Worm (Caenorhabditis elegans): ENCODE results near the gene ifa-1.

DNA sequence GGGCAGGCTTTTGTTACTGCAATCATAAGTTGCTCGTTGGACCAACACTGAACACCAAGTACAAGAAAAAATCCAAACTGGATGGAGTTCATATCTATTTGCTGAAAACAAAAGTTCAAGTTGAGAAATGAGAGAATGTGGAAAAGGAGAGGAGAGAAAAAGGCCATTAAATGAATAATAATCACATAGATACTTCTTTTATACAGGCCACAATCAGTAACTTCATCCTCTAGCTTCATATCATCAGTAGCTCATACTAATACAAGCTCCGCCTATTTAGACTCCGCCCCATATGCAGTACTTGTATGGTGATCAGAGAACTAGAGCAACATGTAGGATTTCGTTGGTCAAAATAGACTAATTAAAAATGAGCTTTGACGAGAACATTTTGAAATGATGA, 8.3 kb downstream of the ifa-1 start, which contains the start of gene F38B2.2:
- no peak for TF ChIP-seq W03F9.2 (tag; optimal IDR thresholded peaks at IDR 0.05)
- no peak for TF ChIP-seq him-1 (tag; optimal IDR thresholded peaks at IDR 0.05)
- no peak for TF ChIP-seq dao-5 (tag; optimal IDR thresholded peaks at IDR 0.05)

Measured in whole organism, L4/young adult.